Fruit fly (Drosophila melanogaster) whole organism, wandering third instar larva: ENCODE results near the gene CG14913.

Source experiments
- Abd-B ChIP-seq: fragments of >200 bp; optimal IDR thresholded peaks from 2 replicates; lab custom pipeline; 2017; ENCODE audit warnings: missing biosample characterization, missing genetic modification characterization
- CG9705 ChIP-seq: fragments of 200-800 bp; sonication (Bioruptor generic); optimal IDR thresholded peaks from 2 replicates; lab custom pipeline; 2018; ENCODE audit warnings: missing biosample characterization, mild to moderate bottlenecking, missing genetic modification characterization
- CrebA ChIP-seq: fragments of 200-800 bp; sonication (Bioruptor generic); optimal IDR thresholded peaks from 2 replicates; lab custom pipeline; 2016; ENCODE audit warnings: missing biosample characterization, mild to moderate bottlenecking, missing genetic modification characterization, borderline replicate concordance
- Dfd ChIP-seq: fragments of >200 bp; optimal IDR thresholded peaks from 2 replicates; lab custom pipeline; 2017; ENCODE audit warnings: missing biosample characterization, missing genetic modification characterization
- Dif ChIP-seq: fragments of 200-275, 200-300 bp; sonication (Bioruptor generic); optimal IDR thresholded peaks from 2 replicates; lab custom pipeline; 2018; ENCODE audit warnings: missing biosample characterization, missing genetic modification characterization; ENCODE audit not compliant: partially characterized antibody
- GATAd ChIP-seq: sonication (Bioruptor generic); optimal IDR thresholded peaks from 2 replicates; lab custom pipeline; 2016; ENCODE audit warnings: missing biosample characterization, missing genetic modification characterization
- HLH106 ChIP-seq: fragments of 200-800 bp; optimal IDR thresholded peaks from 3 replicates; lab custom pipeline; 2019; ENCODE audit warnings: missing biosample characterization, mild to moderate bottlenecking, missing genetic modification characterization, moderate library complexity
- Hnf4 ChIP-seq: fragments of 200-800 bp; sonication (Bioruptor generic); optimal IDR thresholded peaks from 2 replicates; lab custom pipeline; 2016; ENCODE audit warnings: missing biosample characterization, mild to moderate bottlenecking, missing genetic modification characterization
- Hr78 ChIP-seq: fragments of >200 bp; optimal IDR thresholded peaks from 2 replicates; lab custom pipeline; 2017; ENCODE audit warnings: missing biosample characterization, missing genetic modification characterization
- Hr83 ChIP-seq: fragments of 200-300 bp; sonication (Bioruptor generic); optimal IDR thresholded peaks from 2 replicates; lab custom pipeline; 2016; ENCODE audit warnings: missing biosample characterization, mild to moderate bottlenecking, missing genetic modification characterization, moderate library complexity; ENCODE audit not compliant: poor library complexity, severe bottlenecking
- Jra ChIP-seq: sonication (Bioruptor generic); optimal IDR thresholded peaks from 2 replicates; lab custom pipeline; 2016; ENCODE audit warnings: missing biosample characterization, missing genetic modification characterization
- Mio ChIP-seq: sonication (Bioruptor generic); optimal IDR thresholded peaks from 2 replicates; lab custom pipeline; 2016; ENCODE audit warnings: missing biosample characterization, missing genetic modification characterization
- Myc ChIP-seq: fragments of >200 bp; optimal IDR thresholded peaks from 2 replicates; lab custom pipeline; 2017
- N ChIP-seq: fragments of >200 bp; optimal IDR thresholded peaks from 2 replicates; lab custom pipeline; 2018; ENCODE audit warnings: missing biosample characterization, missing external identifiers, missing genetic modification characterization
- OdsH ChIP-seq: fragments of 200-800 bp; sonication (Bioruptor generic); optimal IDR thresholded peaks from 2 replicates; lab custom pipeline; 2016; ENCODE audit warnings: missing biosample characterization, mild to moderate bottlenecking, missing genetic modification characterization
- Rel ChIP-seq, 2 experiments: fragments of 200-800 bp; sonication (Bioruptor generic) in 1 of 2; optimal IDR thresholded peaks; 2 replicates in 1 of 2; 3 replicates in 1 of 2; lab custom pipeline; 2016 to 2019; ENCODE audit warnings: mild to moderate bottlenecking in 2 of 2, missing biosample characterization in 2 of 2, missing genetic modification characterization in 2 of 2, moderate library complexity in 1 of 2
- Sp1 ChIP-seq: fragments of 200-800 bp; sonication (Bioruptor generic); optimal IDR thresholded peaks from 3 replicates; lab custom pipeline; 2019; ENCODE audit warnings: missing biosample characterization, mild to moderate bottlenecking, missing genetic modification characterization, moderate library complexity
- Vsx2 ChIP-seq: fragments of 200-300, 225-300 bp; sonication (Bioruptor generic); optimal IDR thresholded peaks from 2 replicates; lab custom pipeline; 2018; ENCODE audit warnings: missing biosample characterization, missing genetic modification characterization; ENCODE audit not compliant: partially characterized antibody
- brk ChIP-seq: fragments of 200-800 bp; sonication (Bioruptor generic); optimal IDR thresholded peaks from 2 replicates; lab custom pipeline; 2016; ENCODE audit warnings: missing biosample characterization, mild to moderate bottlenecking, missing genetic modification characterization
- dl ChIP-seq, 2 experiments: fragments of 175-275, 200-275 bp in 1 of 2; fragments of 200-275 bp in 1 of 2; sonication (Bioruptor generic); optimal IDR thresholded peaks; lab custom pipeline; 2018; ENCODE audit warnings: mild to moderate bottlenecking in 2 of 2, missing biosample characterization in 2 of 2, missing genetic modification characterization in 2 of 2, moderate library complexity in 2 of 2; ENCODE audit not compliant: partially characterized antibody in 2 of 2, insufficient read depth in 1 of 2
- dmrt93B ChIP-seq: fragments of 200-800 bp; sonication (Bioruptor generic); optimal IDR thresholded peaks from 2 replicates; lab custom pipeline; 2018; ENCODE audit warnings: missing biosample characterization, mild to moderate bottlenecking, missing genetic modification characterization
- dsf ChIP-seq: sonication (Bioruptor generic); optimal IDR thresholded peaks from 2 replicates; lab custom pipeline; 2016; ENCODE audit warnings: missing biosample characterization, missing genetic modification characterization, borderline replicate concordance
- ey ChIP-seq: fragments of 200-800 bp; sonication (Bioruptor generic); optimal IDR thresholded peaks from 2 replicates; lab custom pipeline; 2016; ENCODE audit warnings: missing biosample characterization, missing genetic modification characterization
- foxo ChIP-seq, 2 experiments: fragments of 200-800 bp; sonication (Bioruptor generic); optimal IDR thresholded peaks; 2 replicates in 1 of 2; 3 replicates in 1 of 2; lab custom pipeline; 2016 to 2017; ENCODE audit warnings: missing biosample characterization in 2 of 2, missing genetic modification characterization in 2 of 2
- fru ChIP-seq: fragments of 200-800 bp; sonication (Bioruptor generic); optimal IDR thresholded peaks from 3 replicates; lab custom pipeline; 2016; ENCODE audit warnings: missing biosample characterization, mild to moderate bottlenecking, missing genetic modification characterization
- h ChIP-seq: fragments of 200-800 bp; sonication (Bioruptor generic); optimal IDR thresholded peaks from 3 replicates; lab custom pipeline; 2016; ENCODE audit warnings: missing biosample characterization, mild to moderate bottlenecking, missing genetic modification characterization
- jim ChIP-seq: fragments of 175-275, 200-325 bp; sonication (Bioruptor generic); optimal IDR thresholded peaks from 2 replicates; lab custom pipeline; 2016; ENCODE audit warnings: missing biosample characterization, mild to moderate bottlenecking, missing genetic modification characterization
- lola ChIP-seq: fragments of >200 bp; optimal IDR thresholded peaks from 2 replicates; lab custom pipeline; 2017; ENCODE audit warnings: missing biosample characterization, missing genetic modification characterization
- pan ChIP-seq: fragments of >200 bp; optimal IDR thresholded peaks from 2 replicates; lab custom pipeline; 2017
- psq ChIP-seq: fragments of 200-800 bp; sonication (Bioruptor generic); optimal IDR thresholded peaks from 3 replicates; lab custom pipeline; 2017; ENCODE audit warnings: missing biosample characterization, mild to moderate bottlenecking, missing genetic modification characterization, moderate library complexity
- rgr ChIP-seq: fragments of 200-800 bp; sonication (Bioruptor generic); optimal IDR thresholded peaks from 3 replicates; lab custom pipeline; 2016; ENCODE audit warnings: missing biosample characterization, mild to moderate bottlenecking, missing genetic modification characterization
- sage ChIP-seq: fragments of 200-800 bp; sonication (Bioruptor generic); optimal IDR thresholded peaks from 2 replicates; lab custom pipeline; 2016; ENCODE audit warnings: missing biosample characterization, mild to moderate bottlenecking, missing genetic modification characterization
- sv ChIP-seq: fragments of 200-800 bp; sonication (Bioruptor generic); optimal IDR thresholded peaks from 3 replicates; lab custom pipeline; 2016; ENCODE audit warnings: missing biosample characterization, missing genetic modification characterization
- tai ChIP-seq: sonication (Bioruptor generic); optimal IDR thresholded peaks from 2 replicates; lab custom pipeline; 2016; ENCODE audit warnings: missing biosample characterization, missing genetic modification characterization
- usp ChIP-seq: fragments of >200 bp; optimal IDR thresholded peaks from 2 replicates; lab custom pipeline; 2017; ENCODE audit warnings: missing biosample characterization, missing genetic modification characterization
- woc ChIP-seq: sonication (Bioruptor generic); optimal IDR thresholded peaks from 2 replicates; lab custom pipeline; 2016; ENCODE audit warnings: missing biosample characterization, mild to moderate bottlenecking, missing genetic modification characterization

CG14913 gene

DNA sequence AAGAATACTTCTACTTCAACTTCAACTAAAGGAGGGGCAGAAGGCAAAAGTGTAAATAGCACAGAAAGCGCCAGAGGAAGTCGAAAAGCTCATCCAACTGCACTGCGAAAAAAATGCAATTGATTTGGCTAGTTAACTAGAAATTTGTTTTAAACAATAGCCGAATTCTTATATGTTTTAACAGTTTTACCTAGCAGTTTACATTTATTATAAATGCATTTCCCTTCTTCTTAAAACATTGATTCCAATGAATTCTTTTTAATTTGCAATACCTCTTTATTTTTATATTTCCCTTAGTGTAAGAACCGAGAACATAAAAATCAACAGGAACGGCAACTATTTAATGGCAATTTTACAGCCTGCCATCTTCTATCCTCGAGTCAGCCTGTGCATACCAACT lies 31.5 kb downstream of the CG14913 start:
- TF ChIP-seq Dfd (GFP tag; lab: Kevin White, UChicago) (peak; percentile 36), Hr78 (GFP tag; lab: Kevin White, UChicago) (no peak)
- TF ChIP-seq, all 38 proteins: peak for 1

DNA sequence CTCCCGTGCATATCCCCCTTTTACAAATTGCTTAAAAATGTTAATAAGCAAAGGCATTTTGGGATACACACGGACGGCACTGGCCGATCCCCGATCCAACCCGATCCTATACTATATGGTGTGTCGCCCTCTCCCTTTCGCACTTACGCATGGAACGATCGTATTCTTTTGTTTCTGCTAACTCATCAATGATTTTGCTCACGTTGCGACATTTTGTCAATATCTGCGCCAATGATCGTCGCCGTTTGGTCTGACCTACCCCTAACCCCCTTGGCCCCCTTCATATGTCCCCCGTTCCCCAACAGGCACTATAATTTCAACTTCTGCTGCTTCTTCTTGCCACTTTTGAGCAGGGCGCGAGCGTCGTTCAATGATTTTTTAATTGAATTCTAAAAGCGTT lies 32.9 kb downstream of the CG14913 start:
- TF ChIP-seq h (GFP tag; lab: Kevin White, UChicago): no peak
- no peak for TF ChIP-seq Rel (GFP tag; optimal IDR thresholded peaks at IDR 0.05; lab: Kevin White, UChicago)
- peak; percentile 49 for TF ChIP-seq Rel (tag; optimal IDR thresholded peaks at IDR 0.05; lab: Kevin White, UChicago)
- TF ChIP-seq, all 38 proteins: peak for 1

DNA sequence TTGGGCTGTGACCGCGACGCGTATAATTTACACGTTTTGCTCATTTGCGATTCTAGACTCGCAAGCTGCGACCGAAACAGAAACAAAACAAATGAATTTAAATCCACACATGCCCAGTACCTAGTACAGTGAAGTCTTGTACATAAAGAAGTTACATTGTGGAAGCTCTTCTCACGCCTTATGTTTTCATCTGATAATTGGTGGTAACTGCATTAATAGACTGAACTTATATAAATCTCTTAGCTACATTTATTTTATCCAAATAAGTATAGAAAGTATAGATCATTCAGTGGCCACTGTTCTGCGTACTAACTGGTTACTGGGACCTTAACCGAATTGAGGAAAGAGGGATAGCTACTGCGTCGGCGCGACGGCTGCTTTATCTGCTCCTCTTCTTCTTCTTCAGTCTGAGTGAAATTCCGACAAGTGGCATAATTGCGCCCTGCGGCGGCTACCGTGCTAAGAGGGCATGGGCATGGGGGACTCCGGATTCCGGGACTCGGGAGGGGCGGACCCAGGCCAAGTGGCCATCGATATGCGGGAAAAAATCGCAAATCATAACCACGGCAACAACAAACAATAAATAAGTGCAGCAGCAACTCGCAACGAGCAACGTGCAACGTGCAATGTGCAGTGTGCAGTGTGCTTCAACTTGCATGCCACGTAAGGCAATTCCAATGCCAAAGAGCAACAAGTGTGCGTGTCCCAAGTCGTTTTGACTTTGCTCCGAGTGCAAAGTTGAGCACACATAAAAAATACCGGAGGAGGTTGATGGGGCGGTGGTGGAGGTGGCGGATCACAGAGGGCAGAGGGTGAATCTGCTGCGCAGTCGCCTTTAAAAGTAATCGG lies 35.1 kb downstream of the CG14913 start:
- TF ChIP-seq woc (GFP tag; lab: Kevin White, UChicago) (peak; percentile 25), usp (GFP tag; lab: Kevin White, UChicago) (no peak), rgr (GFP tag; lab: Kevin White, UChicago) (peak; percentile 21), dl (GFP tag; optimal IDR thresholded peaks at IDR 0.05; lab: Kevin White, UChicago; ENCODE audit: insufficient read depth in 1 of 2, partially characterized antibody in 2 of 2) (no peak), psq (GFP tag; lab: Kevin White, UChicago) (no peak), Dif (GFP tag; lab: Kevin White, UChicago) (no peak), foxo (GFP tag; optimal IDR thresholded peaks at IDR 0.05; lab: Kevin White, UChicago) (peak in 1 of 2 experiments; percentile 18), h (GFP tag; lab: Kevin White, UChicago) (peak; percentile 44), N (GFP tag; lab: Kevin White, UChicago) (no peak), sage (no peak), OdsH (no peak), Vsx2 (GFP tag; lab: Kevin White, UChicago) (no peak), lola (no peak), Hnf4 (no peak), HLH106 (tag; lab: Kevin White, UChicago) (peak; percentile 18), dsf (GFP tag; lab: Kevin White, UChicago) (no peak), sv (GFP tag; lab: Kevin White, UChicago) (no peak), Jra (GFP tag; lab: Kevin White, UChicago) (no peak), brk (GFP tag; lab: Kevin White, UChicago) (no peak), CrebA (no peak), tai (GFP tag; lab: Kevin White, UChicago) (no peak), fru (GFP tag; lab: Kevin White, UChicago) (peak; percentile 74), Mio (GFP tag; lab: Kevin White, UChicago) (no peak), Hr78 (GFP tag; lab: Kevin White, UChicago) (no peak), Myc (lab: Kevin White, UChicago) (no peak), ey (GFP tag; lab: Kevin White, UChicago) (peak; percentile 43)

DNA sequence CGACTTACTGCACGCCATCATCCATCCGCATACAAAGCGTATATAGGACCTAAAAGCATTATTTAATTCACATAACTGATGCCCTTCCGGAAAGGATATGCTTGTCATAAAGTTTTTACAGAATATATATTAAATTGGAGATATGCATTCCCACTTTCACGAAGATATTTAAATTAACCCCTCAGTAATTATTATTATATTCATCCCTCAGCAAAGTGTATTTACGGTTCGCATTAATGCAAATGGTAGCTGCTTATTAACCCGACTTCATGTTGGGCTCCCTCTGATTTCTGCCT lies 35.6 kb downstream of the CG14913 start:
- TF ChIP-seq lola (no peak), sage (peak; percentile 36), dmrt93B (peak; percentile 30), Abd-B (GFP tag; lab: Kevin White, UChicago) (no peak), Hnf4 (peak; percentile 6), pan (lab: Kevin White, UChicago) (no peak), Hr83 (GFP tag; lab: Kevin White, UChicago) (no peak), ey (GFP tag; lab: Kevin White, UChicago) (no peak), Jra (GFP tag; lab: Kevin White, UChicago) (no peak), GATAd (GFP tag; lab: Kevin White, UChicago) (no peak), HLH106 (tag; lab: Kevin White, UChicago) (peak; percentile 74), foxo (GFP tag; optimal IDR thresholded peaks at IDR 0.05; lab: Kevin White, UChicago) (peak in 1 of 2 experiments; percentile 24), Dfd (GFP tag; lab: Kevin White, UChicago) (no peak), CG9705 (no peak), dsf (GFP tag; lab: Kevin White, UChicago) (no peak), rgr (GFP tag; lab: Kevin White, UChicago) (peak; percentile 36), h (GFP tag; lab: Kevin White, UChicago) (no peak), fru (GFP tag; lab: Kevin White, UChicago) (peak; percentile 84), psq (GFP tag; lab: Kevin White, UChicago) (no peak), jim (GFP tag; lab: Kevin White, UChicago) (no peak), Sp1 (GFP tag; lab: Kevin White, UChicago) (peak; percentile 61)
